Worm (Caenorhabditis elegans): Measurements from ENCODE around the gene Y43E12A.3.

- no peak for TF ChIP-seq pag-3 (tag; optimal IDR thresholded peaks at IDR 0.05; ENCODE audit: borderline replicate concordance, insufficient read depth)
- TF ChIP-seq lin-13 (GFP tag; optimal IDR thresholded peaks at IDR 0.05): no peak
- no peak for TF ChIP-seq mab-9 (GFP tag; IDR thresholded peaks at IDR 0.05)
- TF ChIP-seq elt-2 (tag; optimal IDR thresholded peaks at IDR 0.05): no peak
- no peak for TF ChIP-seq lin-14 (GFP tag; optimal IDR thresholded peaks at IDR 0.05)
- TF ChIP-seq elt-3 (tag; optimal IDR thresholded peaks at IDR 0.05): no peak
Observed at ce11 chrIV:11032288-11032687, 44.6 kb downstream of the Y43E12A.3 start, which contains the start of gene hrg-6.

Measured in whole organism, L1 larva.